Fruit fly (Drosophila melanogaster) whole organism, embryonic: ENCODE results near the gene Irc.
A peak's percentile ranks its signal among the peaks of the same experiment; 100 is the strongest.

ENCODE experiments used
- Asciz ChIP-seq: fragments of 200-800 bp; sonication (Bioruptor generic); optimal IDR thresholded peaks from 2 replicates; lab custom pipeline; 2017; ENCODE audit warnings: missing biosample characterization, mild to moderate bottlenecking, missing genetic modification characterization, missing genetic modification reagents
- Atf6 ChIP-seq: fragments of 200-800 bp; sonication (Bioruptor generic); IDR thresholded peaks from 2 replicates; pipeline ENCODE4 v1.3.6; 2022; ENCODE audit warnings: missing biosample characterization, missing genetic modification characterization
- C15 ChIP-seq: fragments of 200-800 bp; sonication (Bioruptor generic); IDR thresholded peaks from 3 replicates; pipeline ENCODE4 v1.3.6; 2022; ENCODE audit warnings: missing biosample characterization, missing genetic modification characterization
- CG10209 ChIP-seq: fragments of 200-800 bp; sonication (Bioruptor generic); optimal IDR thresholded peaks from 3 replicates; lab custom pipeline; 2017; ENCODE audit warnings: missing biosample characterization, mild to moderate bottlenecking, missing genetic modification characterization, missing genetic modification reagents
- CG1024 ChIP-seq: fragments of 200-800 bp; sonication (Bioruptor generic); IDR thresholded peaks from 2 replicates; pipeline ENCODE4 v1.3.6; 2022; ENCODE audit warnings: missing biosample characterization, missing genetic modification characterization
- CG10462 ChIP-seq: fragments of 200-800 bp; sonication (Bioruptor generic); optimal IDR thresholded peaks from 2 replicates; lab custom pipeline; 2016; ENCODE audit warnings: missing biosample characterization, missing genetic modification characterization
- CG11085 ChIP-seq: fragments of 200-800 bp; sonication (Bioruptor generic); IDR thresholded peaks from 2 replicates; pipeline ENCODE4 v1.3.6; 2022; ENCODE audit warnings: missing biosample characterization, missing genetic modification characterization
- CG11560 ChIP-seq: fragments of 200-800 bp; sonication (Bioruptor generic); IDR thresholded peaks from 3 replicates; pipeline ENCODE4 v1.3.6; 2022; ENCODE audit warnings: missing biosample characterization, missing genetic modification characterization
- CG12299 ChIP-seq: fragments of 200-800 bp; sonication (Bioruptor generic); optimal IDR thresholded peaks from 2 replicates; lab custom pipeline; 2018; ENCODE audit warnings: missing biosample characterization, mild to moderate bottlenecking, missing genetic modification characterization
- CG13123 ChIP-seq: fragments of 200-800 bp; sonication (Bioruptor generic); optimal IDR thresholded peaks from 2 replicates; lab custom pipeline; 2016; ENCODE audit warnings: missing biosample characterization, missing genetic modification characterization
- CG1647 ChIP-seq: fragments of 200-800 bp; sonication (Bioruptor generic); optimal IDR thresholded peaks from 3 replicates; lab custom pipeline; 2016; ENCODE audit warnings: missing biosample characterization, missing genetic modification characterization
- CG16863 ChIP-seq: fragments of 200-800 bp; sonication (Bioruptor generic); optimal IDR thresholded peaks from 3 replicates; lab custom pipeline; 2016; ENCODE audit warnings: missing biosample characterization, missing genetic modification characterization
- CG17186 ChIP-seq: fragments of 200-800 bp; sonication (Bioruptor generic); optimal IDR thresholded peaks from 3 replicates; lab custom pipeline; 2017; ENCODE audit warnings: missing biosample characterization, missing genetic modification reagents, missing genetic modification characterization
- CG17612 ChIP-seq: fragments of 200-800 bp; sonication (Bioruptor generic); IDR thresholded peaks from 2 replicates; pipeline ENCODE4 v1.3.6; 2022; ENCODE audit warnings: missing biosample characterization, missing genetic modification characterization
- CG18476 ChIP-seq: fragments of 200-800 bp; sonication (Bioruptor generic); optimal IDR thresholded peaks from 2 replicates; lab custom pipeline; 2016; ENCODE audit warnings: missing biosample characterization, mild to moderate bottlenecking, missing genetic modification characterization
- CG2116 ChIP-seq: fragments of 200-800 bp; sonication (Bioruptor generic); optimal IDR thresholded peaks from 3 replicates; lab custom pipeline; 2018; ENCODE audit warnings: missing biosample characterization, mild to moderate bottlenecking, missing genetic modification characterization
- CG2199 ChIP-seq: fragments of 200-800 bp; sonication (Bioruptor generic); IDR thresholded peaks from 3 replicates; pipeline ENCODE4 v1.3.6; 2022; ENCODE audit warnings: missing biosample characterization, missing genetic modification characterization
- CG2889 ChIP-seq: fragments of 200-800 bp; sonication (Bioruptor generic); IDR thresholded peaks from 3 replicates; pipeline ENCODE4 v1.3.6; 2022; ENCODE audit warnings: missing biosample characterization, missing genetic modification characterization
- CG31224 ChIP-seq: fragments of 200-800 bp; sonication (Bioruptor generic); IDR thresholded peaks from 2 replicates; pipeline ENCODE4 v1.3.6; 2022; ENCODE audit warnings: missing biosample characterization, missing genetic modification characterization
- CG4404 ChIP-seq: fragments of 200-800 bp; sonication (Bioruptor generic); IDR thresholded peaks from 2 replicates; pipeline ENCODE4 v1.3.6; 2022; ENCODE audit warnings: missing biosample characterization, missing genetic modification characterization
- CG6654 ChIP-seq: fragments of 200-800 bp; sonication (Bioruptor generic); optimal IDR thresholded peaks from 2 replicates; lab custom pipeline; 2017; ENCODE audit warnings: missing biosample characterization, mild to moderate bottlenecking, missing genetic modification characterization
- CG8281 ChIP-seq: fragments of 200-800 bp; sonication (Bioruptor generic); optimal IDR thresholded peaks from 2 replicates; lab custom pipeline; 2018; ENCODE audit warnings: missing biosample characterization, mild to moderate bottlenecking, missing genetic modification characterization, moderate library complexity
- CG8388 ChIP-seq: fragments of 200-800 bp; sonication (Bioruptor generic); optimal IDR thresholded peaks from 2 replicates; lab custom pipeline; 2019; ENCODE audit warnings: missing biosample characterization, mild to moderate bottlenecking, missing genetic modification characterization, moderate library complexity
- CrebB ChIP-seq: fragments of 200-800 bp; sonication (Bioruptor generic); optimal IDR thresholded peaks from 3 replicates; lab custom pipeline; 2018; ENCODE audit warnings: missing biosample characterization, mild to moderate bottlenecking, missing genetic modification characterization
- Dek ChIP-seq: fragments of 200-800 bp; sonication (Bioruptor generic); optimal IDR thresholded peaks from 3 replicates; lab custom pipeline; 2019; ENCODE audit warnings: missing biosample characterization, mild to moderate bottlenecking, missing genetic modification characterization, moderate library complexity
- Dref ChIP-seq: fragments of 200-800 bp; sonication (Bioruptor generic); IDR thresholded peaks from 2 replicates; pipeline ENCODE4 v1.3.6; 2022; ENCODE audit warnings: missing biosample characterization, missing genetic modification characterization
- Drgx ChIP-seq: fragments of 200-800 bp; sonication (Bioruptor generic); IDR thresholded peaks from 2 replicates; pipeline ENCODE4 v1.3.6; 2022; ENCODE audit warnings: missing biosample characterization, missing genetic modification characterization
- ERR ChIP-seq: fragments of 200-800 bp; sonication (Bioruptor generic); optimal IDR thresholded peaks from 2 replicates; lab custom pipeline; 2016; ENCODE audit warnings: missing biosample characterization, missing genetic modification characterization
- HLH4C ChIP-seq: fragments of 200-800 bp; sonication (Bioruptor generic); IDR thresholded peaks from 3 replicates; pipeline ENCODE4 v1.3.6; 2022; ENCODE audit warnings: missing biosample characterization, missing genetic modification characterization; ENCODE audit not compliant: partially characterized antibody
- Hmx ChIP-seq: fragments of 200-800 bp; sonication (Bioruptor generic); optimal IDR thresholded peaks from 2 replicates; lab custom pipeline; 2016; ENCODE audit warnings: missing biosample characterization, missing genetic modification characterization
- Lpt ChIP-seq: fragments of >200 bp; optimal IDR thresholded peaks from 2 replicates; lab custom pipeline; 2018; ENCODE audit warnings: missing biosample characterization, missing genetic modification characterization
- MESR4 ChIP-seq: fragments of 200-800 bp; sonication (Bioruptor generic); optimal IDR thresholded peaks from 2 replicates; lab custom pipeline; 2018; ENCODE audit warnings: missing biosample characterization, mild to moderate bottlenecking, missing genetic modification characterization, moderate library complexity
- Mad ChIP-seq: fragments of 200-800 bp; sonication (Bioruptor generic); optimal IDR thresholded peaks from 2 replicates; lab custom pipeline; 2016; ENCODE audit warnings: missing biosample characterization, missing genetic modification characterization
- NC2α ChIP-seq: fragments of 200-800 bp; sonication (Bioruptor generic); optimal IDR thresholded peaks from 2 replicates; lab custom pipeline; 2016; ENCODE audit warnings: missing biosample characterization, missing genetic modification characterization
- Neu2 ChIP-seq: fragments of 200-800 bp; sonication (Bioruptor generic); optimal IDR thresholded peaks from 3 replicates; lab custom pipeline; 2016; ENCODE audit warnings: missing biosample characterization, missing genetic modification characterization, borderline replicate concordance
- bbx ChIP-seq: fragments of 200-800 bp; sonication (Bioruptor generic); IDR thresholded peaks from 2 replicates; pipeline ENCODE4 v1.3.6; 2022; ENCODE audit warnings: missing biosample characterization, missing genetic modification characterization; ENCODE audit not compliant: partially characterized antibody
- chm ChIP-seq: fragments of 200-800 bp; sonication (Bioruptor generic); IDR thresholded peaks from 2 replicates; pipeline ENCODE4 v1.3.6; 2022; ENCODE audit warnings: missing biosample characterization, missing genetic modification characterization
- chn ChIP-seq: fragments of 200-800 bp; sonication (Bioruptor generic); optimal IDR thresholded peaks from 2 replicates; lab custom pipeline; 2016; ENCODE audit warnings: missing biosample characterization, missing genetic modification characterization
- ci ChIP-seq: fragments of 200-800 bp; sonication (Bioruptor generic); IDR thresholded peaks from 3 replicates; pipeline ENCODE4 v1.3.6; 2022; ENCODE audit warnings: missing biosample characterization, missing genetic modification characterization
- cwo ChIP-seq: fragments of 200-800 bp; sonication (Bioruptor generic); optimal IDR thresholded peaks from 3 replicates; lab custom pipeline; 2017; ENCODE audit warnings: missing biosample characterization, missing genetic modification characterization, mild to moderate bottlenecking, moderate library complexity, missing genetic modification reagents
- dm ChIP-seq: fragments of 200-800 bp; sonication (Bioruptor generic); optimal IDR thresholded peaks from 3 replicates; lab custom pipeline; 2016; ENCODE audit warnings: missing biosample characterization, missing genetic modification characterization
- en ChIP-seq: fragments of 200-800 bp; sonication (Bioruptor generic); optimal IDR thresholded peaks from 2 replicates; lab custom pipeline; 2016; ENCODE audit warnings: missing biosample characterization, missing genetic modification characterization
- fd3F ChIP-seq: fragments of 200-800 bp; sonication (Bioruptor generic); optimal IDR thresholded peaks from 2 replicates; lab custom pipeline; 2018; ENCODE audit warnings: missing biosample characterization, mild to moderate bottlenecking, missing genetic modification characterization, moderate library complexity
- fd96Cb ChIP-seq: fragments of 200-800 bp; sonication (Bioruptor generic); optimal IDR thresholded peaks from 2 replicates; lab custom pipeline; 2018; ENCODE audit warnings: missing biosample characterization, mild to moderate bottlenecking, missing genetic modification characterization, moderate library complexity
- hth ChIP-seq: fragments of >200 bp; optimal IDR thresholded peaks from 2 replicates; lab custom pipeline; 2017; ENCODE audit warnings: inconsistent platforms
- jigr1 ChIP-seq: fragments of 200-800 bp; sonication (Bioruptor generic); IDR thresholded peaks from 3 replicates; pipeline ENCODE4 v1.3.6; 2022; ENCODE audit warnings: missing biosample characterization, missing genetic modification characterization
- jumu ChIP-seq: fragments of 200-800 bp; sonication (Bioruptor generic); optimal IDR thresholded peaks from 3 replicates; lab custom pipeline; 2016; ENCODE audit warnings: missing biosample characterization, missing genetic modification characterization
- luna ChIP-seq: fragments of 200-800 bp; sonication (Bioruptor generic); optimal IDR thresholded peaks from 2 replicates; lab custom pipeline; 2016; ENCODE audit warnings: missing biosample characterization, missing genetic modification characterization
- oc ChIP-seq: fragments of 200-800 bp; sonication (Bioruptor generic); optimal IDR thresholded peaks from 2 replicates; lab custom pipeline; 2018; ENCODE audit warnings: missing biosample characterization, mild to moderate bottlenecking, missing genetic modification characterization, moderate library complexity
- p53 ChIP-seq: fragments of 200-800 bp; sonication (Bioruptor generic); optimal IDR thresholded peaks from 2 replicates; lab custom pipeline; 2016; ENCODE audit warnings: missing biosample characterization, missing genetic modification characterization
- unpg ChIP-seq: fragments of 200-800 bp; sonication (Bioruptor generic); optimal IDR thresholded peaks from 3 replicates; lab custom pipeline; 2018; ENCODE audit warnings: missing biosample characterization, mild to moderate bottlenecking, missing genetic modification characterization, moderate library complexity

Irc gene

DNA sequence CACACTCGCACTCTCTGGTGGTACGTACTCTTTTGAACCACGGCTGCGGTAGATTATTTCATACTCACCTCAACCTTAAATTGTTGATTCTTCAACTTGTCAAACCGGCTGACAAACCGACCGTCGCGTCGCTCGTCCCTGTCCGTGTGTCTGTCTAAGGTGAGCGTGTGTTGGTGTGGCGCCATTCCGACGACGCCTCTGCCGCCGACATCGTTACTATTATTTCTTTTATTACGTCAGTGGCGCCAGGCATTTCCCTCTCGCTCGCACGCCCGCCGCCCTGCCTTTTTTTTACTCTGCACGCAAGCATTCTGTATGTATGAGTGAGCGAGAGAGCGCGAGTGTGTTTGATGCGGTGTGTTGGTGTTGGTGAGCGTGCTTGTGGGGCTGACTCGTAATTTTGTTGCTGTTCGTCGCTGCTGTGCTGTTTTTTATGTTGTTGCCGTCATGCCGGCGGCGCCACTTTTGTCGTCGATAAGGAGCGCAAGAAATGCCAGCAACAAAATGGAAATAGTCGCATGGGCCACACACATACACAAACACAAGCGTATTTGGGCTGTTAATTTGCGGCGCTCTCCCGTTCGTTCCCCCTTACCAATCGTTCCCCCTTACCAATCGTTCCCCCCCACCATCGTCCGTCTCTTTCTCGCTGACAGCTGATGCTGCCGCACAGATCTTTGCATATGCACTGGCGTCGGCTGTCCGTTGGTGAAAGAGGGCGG is 53.7 kb downstream of the Irc start (continued):
- TF ChIP-seq jigr1 (GFP tag; lab: Robert Waterston, UW) (no peak), C15 (GFP tag; lab: Robert Waterston, UW) (no peak), fd96Cb (no peak), CG1024 (no peak), HLH4C (0 out of 3 replicates have a peak, but pooled peaks have one; percentile 32), Drgx (peak; percentile 51), CG6654 (GFP tag; lab: Kevin White, UChicago) (no peak), CG8388 (GFP tag; lab: Kevin White, UChicago) (peak; percentile 5), chn (GFP tag; lab: Kevin White, UChicago) (peak; percentile 58), Neu2 (no peak), chm (GFP tag; lab: Robert Waterston, UW) (no peak; the same call in none of the 2 replicates), ci (GFP tag; lab: Robert Waterston, UW) (peak; percentile 69), CG2889 (GFP tag; lab: Robert Waterston, UW) (no peak), jumu (GFP tag; lab: Kevin White, UChicago) (no peak), CG1647 (GFP tag; lab: Kevin White, UChicago) (no peak), CG8281 (tag; lab: Kevin White, UChicago) (peak; percentile 92), en (GFP tag; lab: Kevin White, UChicago) (no peak), CG16863 (GFP tag; lab: Kevin White, UChicago) (no peak), oc (tag; lab: Kevin White, UChicago) (no peak), CG11085 (GFP tag; lab: Robert Waterston, UW) (no peak), CG18476 (GFP tag; lab: Kevin White, UChicago) (no peak), CG13123 (no peak), p53 (GFP tag; lab: Kevin White, UChicago) (no peak), Lpt (GFP tag; lab: Kevin White, UChicago) (peak; percentile 85), CG17612 (GFP tag; lab: Robert Waterston, UW) (no peak), dm (peak; percentile 47), Hmx (GFP tag; lab: Kevin White, UChicago) (no peak), fd3F (GFP tag; lab: Kevin White, UChicago) (no peak), CG10209 (GFP tag; lab: Kevin White, UChicago) (peak; percentile 95), Mad (no peak), Dek (tag; lab: Kevin White, UChicago) (no peak), bbx (GFP tag; lab: Robert Waterston, UW) (0 out of 2 replicates have a peak, but pooled peaks have one; percentile 27), NC2α (no peak), CG4404 (GFP tag; lab: Robert Waterston, UW) (no peak), Dref (no peak), CG31224 (no peak; the same call in 1 of the 2 replicates), CG12299 (tag; lab: Kevin White, UChicago) (peak; percentile 45), CG10462 (GFP tag; lab: Kevin White, UChicago) (no peak), unpg (GFP tag; lab: Kevin White, UChicago) (no peak), Atf6 (GFP tag; lab: Robert Waterston, UW) (peak; percentile 50), MESR4 (GFP tag; lab: Kevin White, UChicago) (no peak), CG2199 (peak; percentile 73; the same call in 1 of the 3 replicates), Asciz (GFP tag; lab: Kevin White, UChicago) (no peak), CrebB (tag; lab: Kevin White, UChicago) (peak; percentile 31), CG17186 (no peak), CG11560 (no peak), CG2116 (peak; percentile 14), hth (lab: Kevin White, UChicago) (no peak), luna (GFP tag; lab: Kevin White, UChicago) (no peak), ERR (GFP tag; lab: Kevin White, UChicago) (peak; percentile 45), cwo (GFP tag; lab: Kevin White, UChicago) (peak; percentile 81)
